Worm (Caenorhabditis elegans) whole organism, L4/young adult: ENCODE results near the gene srh-147.

Experiments used
- dao-5 ChIP-seq: sonication (generic microtip); optimal IDR thresholded peaks from 2 replicates; lab custom pipeline; 2016; ENCODE audit warnings: missing genotype, missing genetic modification characterization, moderate library complexity, missing compliant biosample characterization
- him-1 ChIP-seq: sonication (generic microtip); optimal IDR thresholded peaks from 2 replicates; lab custom pipeline; 2016; ENCODE audit warnings: missing genotype, missing genetic modification reagents, missing genetic modification characterization, missing compliant biosample characterization

DNA sequence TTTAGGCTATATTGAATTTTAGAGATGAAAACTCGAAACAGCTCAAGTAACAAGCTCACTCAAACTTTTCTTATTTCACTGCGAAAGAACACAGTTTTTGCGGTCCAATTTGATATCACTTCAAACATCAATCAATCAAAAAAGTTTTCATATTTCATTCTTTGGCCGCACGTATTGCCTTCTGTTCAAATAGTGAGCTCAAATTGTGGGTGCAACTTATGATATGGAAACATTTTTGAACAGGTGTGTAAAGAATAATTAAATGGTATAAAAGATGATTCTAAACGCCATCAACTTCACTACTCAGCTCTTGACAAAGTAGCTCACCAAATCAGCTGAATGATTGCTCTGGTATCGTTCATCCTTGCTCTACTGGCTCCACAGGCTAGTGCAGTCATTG lies 49.6 kb upstream of the srh-147 start, which contains the start of gene T06C12.14:
- no peak for TF ChIP-seq him-1 (tag; lab: Kevin White, UChicago)
- TF ChIP-seq dao-5 (tag; lab: Kevin White, UChicago) = no peak
